Worm (Caenorhabditis elegans): ENCODE measurements around the gene his-35.

his-35 gene

ce11 chrV:9544176-9544632 is 884 bp downstream of the his-35 start, which contains the start of gene mdf-1 (continued):
- TF ChIP-seq F44E2.7 (GFP tag; IDR thresholded peaks at IDR 0.05) = no peak
- TF ChIP-seq mdl-1 (tag; optimal IDR thresholded peaks at IDR 0.05) = no peak
- TF ChIP-seq Y5F2A.4 (GFP tag; optimal IDR thresholded peaks at IDR 0.05) = no peak
- no peak for TF ChIP-seq ceh-20 (GFP tag; IDR thresholded peaks at IDR 0.05)
- TF ChIP-seq nhr-11 (tag; optimal IDR thresholded peaks at IDR 0.05) = peak; percentile 26
- no peak for TF ChIP-seq fkh-10 (GFP tag; optimal IDR thresholded peaks at IDR 0.05)
- TF ChIP-seq egl-27 (tag; optimal IDR thresholded peaks at IDR 0.05) = no peak
- TF ChIP-seq lin-15B (tag; optimal IDR thresholded peaks at IDR 0.05) = no peak
- TF ChIP-seq hif-1 (tag; optimal IDR thresholded peaks at IDR 0.05) = peak in 1 of 2 experiments; percentile 33
- TF ChIP-seq mep-1 (tag; optimal IDR thresholded peaks at IDR 0.05) = peak; percentile 90
- TF ChIP-seq nhr-48 (tag; optimal IDR thresholded peaks at IDR 0.05) = no peak
- TF ChIP-seq ceh-44 (GFP tag; IDR thresholded peaks at IDR 0.05) = no peak
- no peak for TF ChIP-seq Y75B8A.6 (GFP tag; IDR thresholded peaks at IDR 0.05)
- peak; percentile 60; the same call in 1 of the 2 replicates for TF ChIP-seq T26A8.4 (GFP tag; IDR thresholded peaks at IDR 0.05)
- TF ChIP-seq dmd-9 (GFP tag; IDR thresholded peaks at IDR 0.05) = no peak
- no peak for TF ChIP-seq nhr-42 (GFP tag; IDR thresholded peaks at IDR 0.05)
- no peak for TF ChIP-seq dmd-8 (GFP tag; IDR thresholded peaks at IDR 0.05)
- no peak for TF ChIP-seq unc-39 (tag; optimal IDR thresholded peaks at IDR 0.05)
- TF ChIP-seq dve-1 (tag; optimal IDR thresholded peaks at IDR 0.05; ENCODE audit: insufficient read depth) = peak; percentile 75
- no peak for TF ChIP-seq unc-130 (GFP tag; optimal IDR thresholded peaks at IDR 0.05)
- TF ChIP-seq ztf-11 (tag; optimal IDR thresholded peaks at IDR 0.05) = no peak
- no peak for TF ChIP-seq ztf-7 (tag; optimal IDR thresholded peaks at IDR 0.05)
- TF ChIP-seq jun-1 (tag; optimal IDR thresholded peaks at IDR 0.05) = no peak
- no peak for TF ChIP-seq nhr-41 (GFP tag; IDR thresholded peaks at IDR 0.05)
- no peak for TF ChIP-seq F10B5.3 (tag; optimal IDR thresholded peaks at IDR 0.05)
- TF ChIP-seq saeg-2 (GFP tag; IDR thresholded peaks at IDR 0.05) = no peak
- no peak for TF ChIP-seq gei-8 (GFP tag; optimal IDR thresholded peaks at IDR 0.05)
- peak; percentile 87 for TF ChIP-seq aha-1 (tag)
- TF ChIP-seq ceh-32 (tag; optimal IDR thresholded peaks at IDR 0.05; ENCODE audit: poor library complexity) = no peak
- TF ChIP-seq lsy-2 (tag; optimal IDR thresholded peaks at IDR 0.05) = peak; percentile 21 to 86
- TF ChIP-seq nhr-10 (tag; optimal IDR thresholded peaks at IDR 0.05) = peak; percentile 5
- peak; percentile 57; the same call in 1 of the 2 replicates for TF ChIP-seq D1046.2 (GFP tag; IDR thresholded peaks at IDR 0.05)
- TF ChIP-seq tra-1 (GFP tag; IDR thresholded peaks at IDR 0.05) = no peak
- no peak for TF ChIP-seq nhr-76 (tag; optimal IDR thresholded peaks at IDR 0.05)
- no peak for TF ChIP-seq ZK546.5 (tag; optimal IDR thresholded peaks at IDR 0.05)
- TF ChIP-seq dmd-6 (GFP tag; IDR thresholded peaks at IDR 0.05) = peak; percentile 19; the same call in 1 of the 2 replicates
- no peak for TF ChIP-seq skn-1 (tag; optimal IDR thresholded peaks at IDR 0.05)
- TF ChIP-seq F26F4.8 (GFP tag; conservative IDR thresholded peaks at IDR 0.05) = no peak
- TF ChIP-seq madf-5 (GFP tag; IDR thresholded peaks at IDR 0.05) = no peak
- TF ChIP-seq nhr-111 (GFP tag; optimal IDR thresholded peaks at IDR 0.05) = no peak
- no peak for TF ChIP-seq egl-43 (GFP tag; IDR thresholded peaks at IDR 0.05)
- TF ChIP-seq tag-97 (GFP tag; IDR thresholded peaks at IDR 0.05) = no peak
- no peak for TF ChIP-seq mxl-3 (GFP tag; optimal IDR thresholded peaks at IDR 0.05)
- no peak for TF ChIP-seq nhr-102 (tag; optimal IDR thresholded peaks at IDR 0.05)
- no peak for TF ChIP-seq snpc-1.2 (GFP tag; IDR thresholded peaks at IDR 0.05)
- no peak for TF ChIP-seq pqm-1 (tag; optimal IDR thresholded peaks at IDR 0.05)
- TF ChIP-seq ceh-82 (tag; optimal IDR thresholded peaks at IDR 0.05) = no peak
- TF ChIP-seq rbr-2 (tag; optimal IDR thresholded peaks at IDR 0.05) = peak; percentile 57
- no peak for TF ChIP-seq ctbp-1 (GFP tag; IDR thresholded peaks at IDR 0.05)
- TF ChIP-seq mxl-2 (GFP tag; conservative IDR thresholded peaks at IDR 0.05) = no peak
- no peak for TF ChIP-seq sdz-12 (GFP tag; optimal IDR thresholded peaks at IDR 0.05)
- TF ChIP-seq ama-1 (optimal IDR thresholded peaks at IDR 0.05) = peak; percentile 84
- TF ChIP-seq zfp-3 (GFP tag; conservative IDR thresholded peaks at IDR 0.05) = no peak

All from whole organism, L4 larva.